Worm (Caenorhabditis elegans) whole organism, midembryonic: ENCODE measurements around the gene F26F2.10.

ENCODE experiments used
- flt-1 ChIP-seq: fragments of 200-800 bp; sonication (Bioruptor generic); IDR thresholded peaks from 2 replicates; pipeline ENCODE4 v1.3.6; 2022; ENCODE audit warnings: missing genetic modification characterization, missing compliant biosample characterization
- klf-2 ChIP-seq: fragments of 200-800 bp; sonication (Bioruptor generic); conservative IDR thresholded peaks from 2 replicates; pipeline ENCODE4 v1.3.6; 2022; ENCODE audit warnings: missing genetic modification reagents, missing genetic modification characterization, missing compliant biosample characterization
- med-1 ChIP-seq: sonication (generic microtip); optimal IDR thresholded peaks from 2 replicates; lab custom pipeline; 2017; ENCODE audit warnings: missing genetic modification characterization, mild to moderate bottlenecking, missing compliant biosample characterization, antibody characterized with exemption, missing genetic modification reagents; ENCODE audit not compliant: insufficient read depth
- ztf-23 ChIP-seq: fragments of 200-800 bp; sonication (Bioruptor generic); IDR thresholded peaks from 2 replicates; pipeline ENCODE4 v1.3.6; 2022; ENCODE audit warnings: missing genetic modification reagents, missing genetic modification characterization, missing compliant biosample characterization
- ztf-29 ChIP-seq: fragments of 200-800 bp; sonication (Bioruptor generic); IDR thresholded peaks from 2 replicates; pipeline ENCODE4 v1.3.6; 2022; ENCODE audit warnings: missing genetic modification reagents, missing genetic modification characterization, missing compliant biosample characterization

DNA sequence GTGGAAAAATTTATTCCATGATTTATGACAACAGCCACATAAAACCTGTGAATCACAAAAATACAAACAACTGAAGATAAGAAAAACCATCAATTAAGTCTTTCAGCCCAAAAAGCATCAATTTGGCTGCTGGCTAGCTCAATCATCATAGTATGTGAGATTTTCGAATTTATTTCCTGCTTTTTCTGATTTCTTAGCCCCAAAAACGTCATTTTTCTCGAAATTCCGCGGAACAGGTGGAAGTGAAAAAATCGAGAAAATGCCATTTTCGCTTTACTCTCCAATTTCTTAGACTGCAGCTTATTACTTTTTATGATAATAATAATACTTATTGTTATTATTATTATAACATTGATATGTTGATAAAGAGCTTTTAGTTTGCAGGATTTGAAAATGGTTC lies 47.2 kb upstream of the F26F2.10 start, which contains the start of gene srxa-15:
- TF ChIP-seq klf-2 (no peak), flt-1 (GFP tag; lab: Robert Waterston, UW) (no peak), med-1 (GFP tag; lab: Kevin White, UChicago) (no peak), ztf-23 (GFP tag; lab: Robert Waterston, UW) (no peak), ztf-29 (GFP tag; lab: Robert Waterston, UW) (no peak)
